Worm (Caenorhabditis elegans) whole organism, early embryonic: ENCODE measurements around the gene clec-34.
A peak's percentile ranks its signal among the peaks of the same experiment; 100 is the strongest.

Experiments
- B0310.2 ChIP-seq: sonication (generic microtip); optimal IDR thresholded peaks from 2 replicates; lab custom pipeline; 2016; ENCODE audit warnings: mild to moderate bottlenecking, missing genetic modification characterization, missing compliant biosample characterization
- F13C5.2 ChIP-seq: sonication (generic microtip); optimal IDR thresholded peaks from 2 replicates; lab custom pipeline; 2017; ENCODE audit warnings: mild to moderate bottlenecking, missing genetic modification characterization, inconsistent platforms, missing compliant biosample characterization
- aly-1 ChIP-seq: sonication (generic microtip); optimal IDR thresholded peaks from 2 replicates; lab custom pipeline; 2016; ENCODE audit warnings: missing genetic modification characterization, missing compliant biosample characterization
- ama-1 ChIP-seq: fragments of 150-350 bp; optimal IDR thresholded peaks from 2 replicates; lab custom pipeline; 2014
- ceh-13 ChIP-seq: fragments of 200-800 bp; sonication (Bioruptor generic); optimal IDR thresholded peaks from 2 replicates; lab custom pipeline; 2018; ENCODE audit warnings: mild to moderate bottlenecking, missing genetic modification characterization, missing compliant biosample characterization
- ceh-36 ChIP-seq: sonication (generic microtip); optimal IDR thresholded peaks from 2 replicates; lab custom pipeline; 2016; ENCODE audit warnings: missing genetic modification characterization, inconsistent platforms, missing compliant biosample characterization
- ets-7 ChIP-seq: sonication (generic microtip); optimal IDR thresholded peaks from 2 replicates; lab custom pipeline; 2016; ENCODE audit warnings: missing genotype, missing genetic modification characterization, missing compliant biosample characterization
- flt-1 ChIP-seq: fragments of 200-800 bp; sonication (Bioruptor generic); IDR thresholded peaks from 2 replicates; pipeline ENCODE4 v1.3.6; 2022; ENCODE audit warnings: missing genetic modification characterization, missing compliant biosample characterization
- hmbx-1 ChIP-seq: sonication (generic microtip); optimal IDR thresholded peaks from 2 replicates; lab custom pipeline; 2016; ENCODE audit warnings: mild to moderate bottlenecking, missing genetic modification characterization, missing compliant biosample characterization
- hmg-4 ChIP-seq: fragments of 200-800 bp; sonication (Bioruptor generic); optimal IDR thresholded peaks from 2 replicates; lab custom pipeline; 2018; ENCODE audit warnings: mild to moderate bottlenecking, missing genetic modification characterization, missing compliant biosample characterization
- hnd-1 ChIP-seq: sonication (generic microtip); optimal IDR thresholded peaks from 2 replicates; lab custom pipeline; 2016; ENCODE audit warnings: missing genetic modification characterization, missing compliant biosample characterization
- pes-1 ChIP-seq: fragments of 200-800 bp; sonication (Bioruptor generic); IDR thresholded peaks from 2 replicates; pipeline ENCODE4 v1.3.6; 2022; ENCODE audit warnings: missing genetic modification reagents, missing genetic modification characterization, missing compliant biosample characterization
- scrt-1 ChIP-seq: fragments of 200-800 bp; sonication (Bioruptor generic); IDR thresholded peaks from 2 replicates; pipeline ENCODE4 v1.3.6; 2022; ENCODE audit warnings: missing genetic modification characterization, missing compliant biosample characterization
- sea-1 ChIP-seq: fragments of 200-800 bp; sonication (Bioruptor generic); conservative IDR thresholded peaks from 2 replicates; pipeline ENCODE4 v1.3.6; 2022; ENCODE audit warnings: missing genetic modification characterization, missing compliant biosample characterization
- tbx-11 ChIP-seq: fragments of 200-800 bp; sonication (Bioruptor generic); IDR thresholded peaks from 2 replicates; pipeline ENCODE4 v1.3.6; 2022; ENCODE audit warnings: missing genetic modification characterization, missing compliant biosample characterization
- tbx-37 ChIP-seq: fragments of 200-800 bp; sonication (Bioruptor generic); conservative IDR thresholded peaks from 2 replicates; pipeline ENCODE4 v1.3.6; 2022; ENCODE audit warnings: missing genetic modification reagents, missing genetic modification characterization, missing compliant biosample characterization
- tra-4 ChIP-seq: sonication (generic microtip); optimal IDR thresholded peaks from 2 replicates; lab custom pipeline; 2017; ENCODE audit warnings: missing genetic modification characterization, missing compliant biosample characterization

Gene clec-34

ce11 chrV:16699752-16700259 lies 35.8 kb upstream of the clec-34 start, which contains the start of gene Y70C5C.1:
Y70C5C.1 (plus strand) TSS chrV:16700209.
- TF ChIP-seq tbx-11 (peak; percentile 68), aly-1 (tag; lab: Kevin White, UChicago) (no peak), F13C5.2 (tag; lab: Kevin White, UChicago) (no peak), tra-4 (no peak), sea-1 (no peak), hmbx-1 (tag; lab: Kevin White, UChicago) (peak; percentile 71), ceh-13 (GFP tag; lab: Kevin White, UChicago) (no peak), flt-1 (GFP tag; lab: Robert Waterston, UW) (no peak), hnd-1 (tag; lab: Kevin White, UChicago) (peak; percentile 63), scrt-1 (GFP tag; lab: Robert Waterston, UW) (no peak), B0310.2 (tag; lab: Kevin White, UChicago) (no peak), ets-7 (tag; lab: Kevin White, UChicago) (no peak), ama-1 (no peak), pes-1 (GFP tag; lab: Robert Waterston, UW) (no peak; the same call in 1 of the 2 replicates), ceh-36 (tag; lab: Kevin White, UChicago) (peak; percentile 51), tbx-37 (GFP tag; lab: Robert Waterston, UW) (no peak), hmg-4 (GFP tag; lab: Kevin White, UChicago) (no peak)

- no peak for TF ChIP-seq tbx-37 (GFP tag; lab: Robert Waterston, UW)
These were observed 29.0 kb upstream of the clec-34 start, which contains the start of gene clec-9 for ce11 chrV:16706549-16706948. clec-9 (minus strand) TSS chrV:16706649.

ce11 chrV:16713797-16714196 lies 21.8 kb upstream of the clec-34 start:
- TF ChIP-seq ama-1 = no peak
- TF ChIP-seq F13C5.2 (tag; lab: Kevin White, UChicago) = no peak
- TF ChIP-seq flt-1 (GFP tag; lab: Robert Waterston, UW) = no peak
- no peak for TF ChIP-seq hnd-1 (tag; lab: Kevin White, UChicago)
- no peak for TF ChIP-seq aly-1 (tag; lab: Kevin White, UChicago)
- TF ChIP-seq sea-1 = no peak
- no peak for TF ChIP-seq pes-1 (GFP tag; lab: Robert Waterston, UW)
- no peak for TF ChIP-seq ets-7 (tag; lab: Kevin White, UChicago)
- TF ChIP-seq ceh-13 (GFP tag; lab: Kevin White, UChicago) = no peak
- no peak for TF ChIP-seq tra-4

- no peak for TF ChIP-seq ets-7 (tag; lab: Kevin White, UChicago)
- TF ChIP-seq ama-1 = no peak
- TF ChIP-seq hmbx-1 (tag; lab: Kevin White, UChicago) = no peak
- TF ChIP-seq F13C5.2 (tag; lab: Kevin White, UChicago) = no peak
- TF ChIP-seq pes-1 (GFP tag; lab: Robert Waterston, UW) = no peak
- TF ChIP-seq sea-1 = no peak
- TF ChIP-seq aly-1 (tag; lab: Kevin White, UChicago) = no peak
- no peak for TF ChIP-seq hmg-4 (GFP tag; lab: Kevin White, UChicago)
- TF ChIP-seq tbx-11 = no peak
- TF ChIP-seq hnd-1 (tag; lab: Kevin White, UChicago) = no peak
- TF ChIP-seq ceh-13 (GFP tag; lab: Kevin White, UChicago) = no peak
- TF ChIP-seq tbx-37 (GFP tag; lab: Robert Waterston, UW) = no peak
- no peak for TF ChIP-seq ceh-36 (tag; lab: Kevin White, UChicago)
These were observed 19.0 kb upstream of the clec-34 start, which contains the start of gene srh-137 for ce11 chrV:16716574-16716973. srh-137 (minus strand) TSS chrV:16716674.

ce11 chrV:16723744-16724143 lies 11.8 kb upstream of the clec-34 start, which contains the start of gene nhr-112:
nhr-112 (minus strand) TSS chrV:16723844.
- TF ChIP-seq tra-4 (no peak), ama-1 (no peak), pes-1 (GFP tag; lab: Robert Waterston, UW) (no peak), ets-7 (tag; lab: Kevin White, UChicago) (no peak), ceh-13 (GFP tag; lab: Kevin White, UChicago) (no peak), tbx-11 (no peak)

ce11 chrV:16724574-16724973 lies 11.0 kb upstream of the clec-34 start:
- TF ChIP-seq aly-1 (tag; lab: Kevin White, UChicago) (no peak), ceh-36 (tag; lab: Kevin White, UChicago) (no peak), hmbx-1 (tag; lab: Kevin White, UChicago) (no peak), ets-7 (tag; lab: Kevin White, UChicago) (no peak), sea-1 (no peak), hnd-1 (tag; lab: Kevin White, UChicago) (no peak), ama-1 (no peak), ceh-13 (GFP tag; lab: Kevin White, UChicago) (no peak), tra-4 (no peak), tbx-37 (GFP tag; lab: Robert Waterston, UW) (no peak), B0310.2 (tag; lab: Kevin White, UChicago) (no peak), flt-1 (GFP tag; lab: Robert Waterston, UW) (no peak), hmg-4 (GFP tag; lab: Kevin White, UChicago) (no peak), scrt-1 (GFP tag; lab: Robert Waterston, UW) (no peak), F13C5.2 (tag; lab: Kevin White, UChicago) (no peak), pes-1 (GFP tag; lab: Robert Waterston, UW) (no peak), tbx-11 (no peak)

- no peak for TF ChIP-seq F13C5.2 (tag; lab: Kevin White, UChicago)
- TF ChIP-seq ceh-13 (GFP tag; lab: Kevin White, UChicago) = no peak
These were observed 9.6 kb upstream of the clec-34 start for ce11 chrV:16725955-16726354.

- TF ChIP-seq scrt-1 (GFP tag; lab: Robert Waterston, UW) (no peak), ama-1 (no peak), hnd-1 (tag; lab: Kevin White, UChicago) (no peak), B0310.2 (tag; lab: Kevin White, UChicago) (no peak), tbx-11 (no peak), sea-1 (no peak)
These were observed 8.7 kb upstream of the clec-34 start, which contains the start of gene T25E12.14 for ce11 chrV:16726915-16727314. T25E12.14 (plus strand) TSS chrV:16727215.
